Fruit fly (Drosophila melanogaster) whole organism, embryonic: Measurements from ENCODE around the gene Traf-like.

Experiments used
- Blimp-1 ChIP-seq: fragments of 200-800 bp; sonication (Bioruptor generic); optimal IDR thresholded peaks from 3 replicates; lab custom pipeline; 2018; ENCODE audit warnings: missing biosample characterization, missing genetic modification characterization, mild to moderate bottlenecking, moderate library complexity, missing genetic modification reagents
- CG10147 ChIP-seq: fragments of 200-800 bp; sonication (Bioruptor generic); optimal IDR thresholded peaks from 2 replicates; lab custom pipeline; 2019; ENCODE audit warnings: missing biosample characterization, mild to moderate bottlenecking, missing genetic modification characterization, moderate library complexity
- CG10543 ChIP-seq: fragments of 200-800 bp; sonication (Bioruptor generic); optimal IDR thresholded peaks from 3 replicates; lab custom pipeline; 2017; ENCODE audit warnings: missing biosample characterization, mild to moderate bottlenecking, missing genetic modification characterization, moderate library complexity
- CG10654 ChIP-seq: fragments of 200-800 bp; sonication (Bioruptor generic); optimal IDR thresholded peaks from 2 replicates; lab custom pipeline; 2016; ENCODE audit warnings: missing biosample characterization, missing genetic modification characterization
- CG11398 ChIP-seq: fragments of 200-800 bp; sonication (Bioruptor generic); optimal IDR thresholded peaks from 2 replicates; lab custom pipeline; 2016; ENCODE audit warnings: missing biosample characterization, missing genetic modification characterization
- CG1233 ChIP-seq: fragments of 200-800 bp; sonication (Bioruptor generic); optimal IDR thresholded peaks from 4 replicates; lab custom pipeline; 2018; ENCODE audit warnings: missing biosample characterization, mild to moderate bottlenecking, missing genetic modification characterization
- CG14965 ChIP-seq: fragments of 200-800 bp; sonication (Bioruptor generic); optimal IDR thresholded peaks from 2 replicates; lab custom pipeline; 2016; ENCODE audit warnings: missing biosample characterization, missing genetic modification characterization, borderline replicate concordance
- CG15073 ChIP-seq: fragments of 200-800 bp; sonication (Bioruptor generic); optimal IDR thresholded peaks from 2 replicates; lab custom pipeline; 2016; ENCODE audit warnings: missing biosample characterization, missing genetic modification characterization
- CG16813 ChIP-seq: fragments of 200-800 bp; sonication (Bioruptor generic); IDR thresholded peaks from 3 replicates; pipeline ENCODE4 v1.3.6; 2022; ENCODE audit warnings: missing biosample characterization, missing genetic modification characterization; ENCODE audit not compliant: partially characterized antibody
- CG17359 ChIP-seq: fragments of 200-800 bp; sonication (Bioruptor generic); optimal IDR thresholded peaks from 3 replicates; lab custom pipeline; 2018; ENCODE audit warnings: missing biosample characterization, mild to moderate bottlenecking, missing genetic modification characterization, moderate library complexity
- CG2199 ChIP-seq: fragments of 200-800 bp; sonication (Bioruptor generic); IDR thresholded peaks from 3 replicates; pipeline ENCODE4 v1.3.6; 2022; ENCODE audit warnings: missing biosample characterization, missing genetic modification characterization
- CG30403 ChIP-seq: fragments of 200-800 bp; sonication (Bioruptor generic); optimal IDR thresholded peaks from 3 replicates; lab custom pipeline; 2016; ENCODE audit warnings: missing biosample characterization, missing genetic modification characterization
- CG3281 ChIP-seq: fragments of 200-800 bp; sonication (Bioruptor generic); optimal IDR thresholded peaks from 3 replicates; lab custom pipeline; 2017; ENCODE audit warnings: missing biosample characterization, mild to moderate bottlenecking, missing genetic modification characterization
- CG3407 ChIP-seq: fragments of 200-800 bp; sonication (Bioruptor generic); optimal IDR thresholded peaks from 2 replicates; lab custom pipeline; 2018; ENCODE audit warnings: missing biosample characterization, mild to moderate bottlenecking, missing genetic modification characterization
- CG3838 ChIP-seq: fragments of 200-800 bp; sonication (Bioruptor generic); optimal IDR thresholded peaks from 3 replicates; lab custom pipeline; 2016; ENCODE audit warnings: missing biosample characterization, missing genetic modification characterization
- CG4404 ChIP-seq: fragments of 200-800 bp; sonication (Bioruptor generic); IDR thresholded peaks from 2 replicates; pipeline ENCODE4 v1.3.6; 2022; ENCODE audit warnings: missing biosample characterization, missing genetic modification characterization
- CG4617 ChIP-seq: fragments of 200-800 bp; sonication (Bioruptor generic); optimal IDR thresholded peaks from 3 replicates; lab custom pipeline; 2016; ENCODE audit warnings: missing biosample characterization, missing genetic modification characterization, borderline replicate concordance
- CG5953 ChIP-seq: fragments of 200-800 bp; sonication (Bioruptor generic); IDR thresholded peaks from 2 replicates; pipeline ENCODE4 v1.3.6; 2022; ENCODE audit warnings: missing biosample characterization, missing genetic modification characterization
- CG6654 ChIP-seq: fragments of 200-800 bp; sonication (Bioruptor generic); optimal IDR thresholded peaks from 2 replicates; lab custom pipeline; 2017; ENCODE audit warnings: missing biosample characterization, mild to moderate bottlenecking, missing genetic modification characterization
- CG6854 ChIP-seq: fragments of 200-800 bp; sonication (Bioruptor generic); optimal IDR thresholded peaks from 3 replicates; lab custom pipeline; 2017; ENCODE audit warnings: missing biosample characterization, mild to moderate bottlenecking, missing genetic modification characterization
- CG8924 ChIP-seq: fragments of 200-800 bp; optimal IDR thresholded peaks from 3 replicates; lab custom pipeline; 2019; ENCODE audit warnings: missing biosample characterization, mild to moderate bottlenecking, missing genetic modification characterization, moderate library complexity
- Dip3 ChIP-seq: fragments of 200-800 bp; sonication (Bioruptor generic); optimal IDR thresholded peaks from 3 replicates; lab custom pipeline; 2016; ENCODE audit warnings: missing biosample characterization, missing genetic modification characterization
- Dll ChIP-seq: fragments of 200-800 bp; sonication (Bioruptor generic); IDR thresholded peaks from 4 replicates; pipeline ENCODE4 v1.3.6; 2022; ENCODE audit warnings: missing biosample characterization, missing genetic modification characterization; ENCODE audit not compliant: partially characterized antibody
- GATAe ChIP-seq: fragments of 200-800 bp; sonication (Bioruptor generic); conservative IDR thresholded peaks from 2 replicates; pipeline ENCODE4 v1.3.6; 2022; ENCODE audit warnings: missing biosample characterization, missing genetic modification characterization
- HLH54F ChIP-seq: fragments of 200-800 bp; sonication (Bioruptor generic); optimal IDR thresholded peaks from 3 replicates; lab custom pipeline; 2016; ENCODE audit warnings: missing biosample characterization, missing genetic modification characterization
- Max ChIP-seq: fragments of 200-800 bp; sonication (Bioruptor generic); optimal IDR thresholded peaks from 2 replicates; lab custom pipeline; 2016; ENCODE audit warnings: missing biosample characterization, mild to moderate bottlenecking, missing genetic modification characterization
- Myb ChIP-seq: fragments of 200-800 bp; sonication (Bioruptor generic); optimal IDR thresholded peaks from 2 replicates; lab custom pipeline; 2016; ENCODE audit warnings: missing biosample characterization, missing genetic modification characterization
- PHDP ChIP-seq: fragments of 200-800 bp; sonication (Bioruptor generic); optimal IDR thresholded peaks from 3 replicates; lab custom pipeline; 2018; ENCODE audit warnings: missing biosample characterization, mild to moderate bottlenecking, missing genetic modification characterization, moderate library complexity
- Sox102F ChIP-seq: fragments of 200-800 bp; sonication (Bioruptor generic); optimal IDR thresholded peaks from 2 replicates; lab custom pipeline; 2018; ENCODE audit warnings: missing biosample characterization, mild to moderate bottlenecking, missing genetic modification characterization, moderate library complexity
- TFAM ChIP-seq: fragments of 200-800 bp; sonication (Bioruptor generic); optimal IDR thresholded peaks from 2 replicates; lab custom pipeline; 2017; ENCODE audit warnings: missing biosample characterization, missing genetic modification characterization, inconsistent platforms
- Xrp1 ChIP-seq: fragments of 200-800 bp; sonication (Bioruptor generic); IDR thresholded peaks from 2 replicates; pipeline ENCODE4 v1.3.6; 2022; ENCODE audit warnings: missing biosample characterization, missing genetic modification characterization
- bcd ChIP-seq: fragments of 200-800 bp; sonication (Bioruptor generic); optimal IDR thresholded peaks from 2 replicates; lab custom pipeline; 2017; ENCODE audit warnings: missing biosample characterization, mild to moderate bottlenecking, missing genetic modification characterization
- croc ChIP-seq: fragments of 200-800 bp; sonication (Bioruptor generic); conservative IDR thresholded peaks from 3 replicates; pipeline ENCODE4 v1.3.6; 2022; ENCODE audit warnings: missing biosample characterization, missing genetic modification characterization
- disco-r ChIP-seq: fragments of 200-800 bp; sonication (Bioruptor generic); optimal IDR thresholded peaks from 2 replicates; lab custom pipeline; 2016; ENCODE audit warnings: missing biosample characterization, missing genetic modification characterization
- dmrt99B ChIP-seq: fragments of 200-800 bp; sonication (Bioruptor generic); optimal IDR thresholded peaks from 2 replicates; lab custom pipeline; 2018; ENCODE audit warnings: missing biosample characterization, mild to moderate bottlenecking, missing genetic modification characterization, moderate library complexity
- fd96Cb ChIP-seq: fragments of 200-800 bp; sonication (Bioruptor generic); optimal IDR thresholded peaks from 2 replicates; lab custom pipeline; 2018; ENCODE audit warnings: missing biosample characterization, mild to moderate bottlenecking, missing genetic modification characterization, moderate library complexity
- gro ChIP-seq: fragments of 200-800 bp; sonication (Bioruptor generic); optimal IDR thresholded peaks from 2 replicates; lab custom pipeline; 2016; ENCODE audit warnings: missing biosample characterization, missing genetic modification characterization
- insv ChIP-seq, 2 experiments: fragments of 200-800 bp; sonication (Bioruptor generic); optimal IDR thresholded peaks; 3 replicates each; lab custom pipeline; 2016 to 2018; ENCODE audit warnings: missing biosample characterization in 2 of 2, missing genetic modification characterization in 2 of 2
- inv ChIP-seq: fragments of 200-800 bp; sonication (Bioruptor generic); IDR thresholded peaks from 2 replicates; pipeline ENCODE4 v1.3.6; 2022; ENCODE audit warnings: missing biosample characterization, missing genetic modification characterization; ENCODE audit not compliant: partially characterized antibody
- knrl ChIP-seq: fragments of 200-800 bp; sonication (Bioruptor generic); IDR thresholded peaks from 3 replicates; pipeline ENCODE4 v1.3.6; 2022; ENCODE audit warnings: missing biosample characterization, missing genetic modification characterization; ENCODE audit not compliant: partially characterized antibody
- lmd ChIP-seq: fragments of 200-800 bp; sonication (Bioruptor generic); IDR thresholded peaks from 2 replicates; pipeline ENCODE4 v1.3.6; 2022; ENCODE audit warnings: missing biosample characterization, missing genetic modification characterization
- lola ChIP-seq, 3 experiments: fragments of >200 bp in 2 of 3; fragments of 200-800 bp in 1 of 3; sonication (Bioruptor generic) in 1 of 3; optimal IDR thresholded peaks; 2 replicates each; lab custom pipeline; 2017 to 2019; ENCODE audit warnings: missing biosample characterization in 3 of 3, missing genetic modification characterization in 3 of 3, mild to moderate bottlenecking in 1 of 3, moderate library complexity in 1 of 3
- mirr ChIP-seq: fragments of 200-800 bp; sonication (Bioruptor generic); optimal IDR thresholded peaks from 3 replicates; lab custom pipeline; 2018; ENCODE audit warnings: missing biosample characterization, mild to moderate bottlenecking, missing genetic modification characterization
- oc ChIP-seq: fragments of 200-800 bp; sonication (Bioruptor generic); optimal IDR thresholded peaks from 2 replicates; lab custom pipeline; 2018; ENCODE audit warnings: missing biosample characterization, mild to moderate bottlenecking, missing genetic modification characterization, moderate library complexity
- pan ChIP-seq, 4 experiments: fragments of >200 bp in 3 of 4; fragments of 200-800 bp in 1 of 4; sonication (Bioruptor generic) in 1 of 4; optimal IDR thresholded peaks in 3 of 4; IDR thresholded peaks in 1 of 4; 2 replicates each; pipeline versions ENCODE4 v1.3.6 to Lab custom; 2017 to 2022; ENCODE audit warnings: missing biosample characterization in 2 of 4, missing genetic modification characterization in 2 of 4, mixed read lengths in 1 of 4
- pfk ChIP-seq: fragments of 200-800 bp; sonication (Bioruptor generic); optimal IDR thresholded peaks from 2 replicates; lab custom pipeline; 2018; ENCODE audit warnings: missing biosample characterization, mild to moderate bottlenecking, missing genetic modification characterization, moderate library complexity
- seq ChIP-seq: fragments of 200-800 bp; sonication (Bioruptor generic); IDR thresholded peaks from 2 replicates; pipeline ENCODE4 v1.3.6; 2022; ENCODE audit warnings: missing biosample characterization, missing genetic modification characterization
- tio ChIP-seq: fragments of 200-800 bp; sonication (Bioruptor generic); optimal IDR thresholded peaks from 2 replicates; lab custom pipeline; 2017; ENCODE audit warnings: missing biosample characterization, missing genetic modification characterization, inconsistent platforms
- wdn ChIP-seq: fragments of 200-800 bp; sonication (Bioruptor generic); IDR thresholded peaks from 2 replicates; pipeline ENCODE4 v1.3.6; 2022; ENCODE audit warnings: missing biosample characterization, missing genetic modification characterization

The Traf-like gene

DNA sequence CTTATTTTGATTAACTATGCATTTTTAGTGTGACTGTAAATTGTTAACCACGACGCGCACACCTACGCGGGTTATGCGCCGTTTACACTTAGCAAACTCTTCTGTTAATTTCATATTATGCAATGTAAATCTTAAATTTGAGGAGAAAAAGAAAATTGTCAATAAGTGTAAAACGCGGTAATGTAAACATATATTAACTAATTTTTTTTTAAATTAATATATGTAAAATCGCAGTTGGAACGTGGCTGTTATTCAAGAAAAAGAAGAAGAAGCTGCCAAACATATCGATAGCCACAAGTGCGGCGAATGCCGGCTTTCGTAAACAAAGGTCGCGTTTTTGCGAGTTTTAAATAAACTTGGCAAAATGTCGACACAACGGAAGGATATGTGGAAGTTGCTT, 23.4 kb upstream of the Traf-like start, which contains the start of the genes TH1 and mei-41 (continued):
- peak; percentile 58; the same call in 3 of the 4 replicates for TF ChIP-seq Dll (GFP tag; lab: Robert Waterston, UW)
- peak; percentile 90 for TF ChIP-seq CG30403 (GFP tag; lab: Kevin White, UChicago)
- peak; percentile 96 for TF ChIP-seq Xrp1 (GFP tag; lab: Robert Waterston, UW)
- peak; percentile 52 for TF ChIP-seq CG15073 (GFP tag; lab: Kevin White, UChicago)
- TF ChIP-seq Myb (GFP tag; lab: Kevin White, UChicago) = peak; percentile 12
- TF ChIP-seq CG14965 (GFP tag; lab: Kevin White, UChicago) = no peak
- TF ChIP-seq inv = 0 out of 2 replicates have a peak, but pooled peaks have one; percentile 22
- TF ChIP-seq pfk (GFP tag; lab: Kevin White, UChicago) = peak; percentile 46
- TF ChIP-seq CG11398 (GFP tag; lab: Kevin White, UChicago) = no peak
- TF ChIP-seq PHDP (tag; lab: Kevin White, UChicago) = peak; percentile 89
- peak; percentile 37 for TF ChIP-seq CG6854
- TF ChIP-seq CG3281 (GFP tag; lab: Kevin White, UChicago) = no peak
- TF ChIP-seq wdn (GFP tag; lab: Robert Waterston, UW) = peak; percentile 89
- TF ChIP-seq CG4404 (GFP tag; lab: Robert Waterston, UW) = peak; percentile 95
- no peak for TF ChIP-seq gro (GFP tag; lab: Kevin White, UChicago)
- TF ChIP-seq bcd = peak; percentile 89
- TF ChIP-seq CG10654 (GFP tag; lab: Kevin White, UChicago) = peak; percentile 85
- peak; percentile 37; the same call in 2 of the 3 replicates for TF ChIP-seq CG16813 (GFP tag; lab: Robert Waterston, UW)
- peak; percentile 93 for TF ChIP-seq dmrt99B (tag; lab: Kevin White, UChicago)
- peak in 1 of 2 experiments; percentile 48 for TF ChIP-seq insv (GFP tag; optimal IDR thresholded peaks at IDR 0.05; lab: Kevin White, UChicago)
- peak; percentile 96 for TF ChIP-seq croc (GFP tag; lab: Robert Waterston, UW)
- no peak for TF ChIP-seq CG10147 (GFP tag; lab: Kevin White, UChicago)
- peak; percentile 92 for TF ChIP-seq CG8924 (tag; lab: Kevin White, UChicago)
- TF ChIP-seq Dip3 (GFP tag; lab: Kevin White, UChicago) = peak; percentile 66
- TF ChIP-seq CG1233 = peak; percentile 75
- TF ChIP-seq tio (GFP tag; lab: Kevin White, UChicago) = no peak
- peak; percentile 66 for TF ChIP-seq HLH54F
- TF ChIP-seq lola (GFP tag; optimal IDR thresholded peaks at IDR 0.05; lab: Kevin White, UChicago) = peak in 2 of 3 experiments; percentile 83 to 89
- TF ChIP-seq mirr (GFP tag; lab: Kevin White, UChicago) = no peak
- TF ChIP-seq lmd = peak; percentile 96
- peak; percentile 79 for TF ChIP-seq GATAe (GFP tag; lab: Robert Waterston, UW)
- TF ChIP-seq CG10543 = no peak
- TF ChIP-seq TFAM (GFP tag; lab: Kevin White, UChicago) = no peak
- peak; percentile 79 for TF ChIP-seq Max (GFP tag; lab: Kevin White, UChicago)
- no peak for TF ChIP-seq pan (optimal IDR thresholded peaks at IDR 0.05; lab: Kevin White, UChicago)
- peak in 1 of 2 experiments; percentile 96 for TF ChIP-seq pan (GFP tag; optimal IDR thresholded peaks at IDR 0.05 in 1 of 2, IDR thresholded peaks at IDR 0.05 in 1 of 2)
- TF ChIP-seq CG3838 = peak; percentile 7
- peak; percentile 88 for TF ChIP-seq CG5953 (GFP tag; lab: Robert Waterston, UW)
- TF ChIP-seq disco-r (GFP tag; lab: Kevin White, UChicago) = no peak
- TF ChIP-seq fd96Cb (tag; lab: Kevin White, UChicago) = peak; percentile 93
- no peak for TF ChIP-seq Blimp-1 (GFP tag; lab: Kevin White, UChicago)
- peak; percentile 93 for TF ChIP-seq Sox102F (GFP tag; lab: Kevin White, UChicago)
- peak; percentile 80 for TF ChIP-seq oc (tag; lab: Kevin White, UChicago)
- peak; percentile 91 for TF ChIP-seq CG2199 (GFP tag; lab: Robert Waterston, UW)
- peak; percentile 74 for TF ChIP-seq CG3407 (GFP tag; lab: Kevin White, UChicago)
- TF ChIP-seq CG6654 = peak; percentile 59
- peak; percentile 70 for TF ChIP-seq knrl (GFP tag; lab: Robert Waterston, UW)
- TF ChIP-seq CG4617 = peak; percentile 63
- TF ChIP-seq seq (GFP tag; lab: Robert Waterston, UW) = peak; percentile 92
- peak; percentile 89 for TF ChIP-seq CG17359
